Fruit fly (Drosophila melanogaster) whole organism, adult: Measurements from ENCODE around the gene lectin-21Cb.

ENCODE experiments used
- CG11617 ChIP-seq: fragments of 200-800 bp; sonication (Bioruptor generic); optimal IDR thresholded peaks from 2 replicates; lab custom pipeline; 2017; ENCODE audit warnings: mild to moderate bottlenecking, missing biosample characterization, missing genetic modification reagents, missing genetic modification characterization
- CG14711 ChIP-seq: fragments of 200-800 bp; sonication (Bioruptor generic); optimal IDR thresholded peaks from 2 replicates; lab custom pipeline; 2018; ENCODE audit warnings: missing biosample characterization, mild to moderate bottlenecking, missing genetic modification characterization, moderate library complexity
- CG1620 ChIP-seq: fragments of 200-800 bp; sonication (Bioruptor generic); optimal IDR thresholded peaks from 2 replicates; lab custom pipeline; 2016; ENCODE audit warnings: missing biosample characterization, missing genetic modification characterization
- CG33017 ChIP-seq: fragments of 200-800 bp; sonication (Bioruptor generic); optimal IDR thresholded peaks from 2 replicates; lab custom pipeline; 2018; ENCODE audit warnings: missing biosample characterization, mild to moderate bottlenecking, missing genetic modification characterization, moderate library complexity
- CG7045 ChIP-seq: fragments of 200-800 bp; sonication (Bioruptor generic); optimal IDR thresholded peaks from 2 replicates; lab custom pipeline; 2017; ENCODE audit warnings: missing biosample characterization, mild to moderate bottlenecking, missing genetic modification characterization
- Hr96 ChIP-seq: fragments of 200-800 bp; sonication (Bioruptor generic); optimal IDR thresholded peaks from 2 replicates; lab custom pipeline; 2016; ENCODE audit warnings: missing biosample characterization, missing genetic modification characterization
- Mnt ChIP-seq: fragments of 200-800 bp; sonication (Bioruptor generic); optimal IDR thresholded peaks from 2 replicates; lab custom pipeline; 2016; ENCODE audit warnings: missing biosample characterization, mild to moderate bottlenecking, missing genetic modification characterization
- bab1 ChIP-seq: fragments of 200-800 bp; sonication (Bioruptor generic); optimal IDR thresholded peaks from 3 replicates; lab custom pipeline; 2019; ENCODE audit warnings: missing biosample characterization, mild to moderate bottlenecking, missing genetic modification characterization, moderate library complexity
- cnc ChIP-seq, 2 experiments: fragments of >200 bp; optimal IDR thresholded peaks; 2 replicates each; lab custom pipeline; 2017
- kay ChIP-seq: fragments of 200-800 bp; sonication (Bioruptor generic); peaks from one replicate; lab custom pipeline; 2016; ENCODE audit warnings: missing biosample characterization, missing genetic modification characterization, borderline replicate concordance
- pad ChIP-seq: fragments of 200-800 bp; sonication (Bioruptor generic); optimal IDR thresholded peaks from 3 replicates; lab custom pipeline; 2017; ENCODE audit warnings: missing biosample characterization, missing genetic modification characterization, mild to moderate bottlenecking, moderate library complexity, missing genetic modification reagents
- tj ChIP-seq: fragments of 200-800 bp; sonication (Bioruptor generic); optimal IDR thresholded peaks from 3 replicates; lab custom pipeline; 2017; ENCODE audit warnings: missing biosample characterization, mild to moderate bottlenecking, missing genetic modification characterization, moderate library complexity

DNA sequence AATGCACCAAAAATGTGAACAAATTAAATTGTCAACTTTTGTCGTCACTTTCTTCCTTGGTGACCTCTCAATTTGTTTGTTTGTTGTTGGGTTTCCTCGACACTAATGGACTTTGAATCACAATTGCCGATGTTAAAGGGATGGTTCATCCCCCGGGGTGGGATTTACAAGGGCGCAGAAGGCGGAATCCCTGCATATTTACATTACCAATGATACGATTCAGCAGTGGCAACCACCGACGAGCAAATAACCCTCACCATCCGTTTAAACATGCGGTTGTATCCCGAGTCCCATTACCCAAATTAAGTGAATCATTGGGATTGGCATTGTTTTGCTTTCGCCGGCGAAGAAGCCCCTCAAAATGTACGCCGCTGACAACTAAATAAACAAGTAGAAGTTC lies 29.5 kb downstream of the lectin-21Cb start:
- TF ChIP-seq CG33017 = no peak
- TF ChIP-seq bab1 (GFP tag; lab: Kevin White, UChicago) = no peak
- TF ChIP-seq CG14711 (tag; lab: Kevin White, UChicago) = no peak
- TF ChIP-seq CG11617 = no peak
- no peak for TF ChIP-seq kay (GFP tag; lab: Kevin White, UChicago)
- TF ChIP-seq Hr96 (GFP tag; lab: Kevin White, UChicago) = no peak
- TF ChIP-seq CG7045 (GFP tag; lab: Kevin White, UChicago) = no peak
- TF ChIP-seq pad (GFP tag; lab: Kevin White, UChicago) = no peak
- no peak for TF ChIP-seq Mnt
- TF ChIP-seq cnc (optimal IDR thresholded peaks at IDR 0.05; lab: Kevin White, UChicago) = no peak
- TF ChIP-seq tj (GFP tag; lab: Kevin White, UChicago) = no peak
- no peak for TF ChIP-seq CG1620 (GFP tag; lab: Kevin White, UChicago)
